Worm (Caenorhabditis elegans) whole organism, midembryonic: ENCODE data around the gene math-9.

ENCODE experiments used
- T22C8.4 ChIP-seq: fragments of 200-800 bp; sonication (Bioruptor generic); IDR thresholded peaks from 2 replicates; pipeline ENCODE4 v1.3.6; 2022; ENCODE audit warnings: missing genetic modification characterization, missing compliant biosample characterization
- cog-1 ChIP-seq: sonication (generic microtip); optimal IDR thresholded peaks from 2 replicates; lab custom pipeline; 2016; ENCODE audit warnings: missing genetic modification characterization, missing compliant biosample characterization
- flt-1 ChIP-seq: fragments of 200-800 bp; sonication (Bioruptor generic); IDR thresholded peaks from 2 replicates; pipeline ENCODE4 v1.3.6; 2022; ENCODE audit warnings: missing genetic modification characterization, missing compliant biosample characterization
- klf-2 ChIP-seq: fragments of 200-800 bp; sonication (Bioruptor generic); conservative IDR thresholded peaks from 2 replicates; pipeline ENCODE4 v1.3.6; 2022; ENCODE audit warnings: missing genetic modification reagents, missing genetic modification characterization, missing compliant biosample characterization
- ref-1 ChIP-seq: fragments of 200-800 bp; sonication (Bioruptor generic); conservative IDR thresholded peaks from 2 replicates; pipeline ENCODE4 v1.3.6; 2022; ENCODE audit warnings: missing genetic modification reagents, missing genetic modification characterization, missing compliant biosample characterization
- tab-1 ChIP-seq: fragments of 200-800 bp; sonication (Bioruptor generic); IDR thresholded peaks from 2 replicates; pipeline ENCODE4 v1.3.6; 2022; ENCODE audit warnings: missing genetic modification characterization, missing compliant biosample characterization
- ztf-23 ChIP-seq: fragments of 200-800 bp; sonication (Bioruptor generic); IDR thresholded peaks from 2 replicates; pipeline ENCODE4 v1.3.6; 2022; ENCODE audit warnings: missing genetic modification reagents, missing genetic modification characterization, missing compliant biosample characterization
- ztf-29 ChIP-seq: fragments of 200-800 bp; sonication (Bioruptor generic); IDR thresholded peaks from 2 replicates; pipeline ENCODE4 v1.3.6; 2022; ENCODE audit warnings: missing genetic modification reagents, missing genetic modification characterization, missing compliant biosample characterization

DNA sequence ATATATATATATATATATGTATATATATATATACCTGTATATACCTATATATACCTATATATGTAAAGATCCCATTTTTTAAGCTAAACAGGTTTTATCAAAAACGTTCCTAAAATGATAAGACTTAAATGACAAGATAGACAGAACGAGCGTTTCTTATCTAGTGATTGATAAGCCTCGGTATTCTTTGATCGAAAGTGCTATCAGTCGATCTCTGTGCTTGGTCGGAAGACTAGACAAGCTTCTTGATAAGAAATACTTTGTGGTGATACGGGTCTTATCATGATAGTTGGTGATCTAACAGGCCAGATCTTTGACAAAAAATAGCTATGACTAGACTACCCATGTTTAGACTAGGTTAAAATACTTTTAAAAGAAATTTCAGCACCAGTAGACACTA is 38.9 kb downstream of the math-9 start:
- no peak for TF ChIP-seq flt-1 (GFP tag; lab: Robert Waterston, UW)
- TF ChIP-seq ztf-23 (GFP tag; lab: Robert Waterston, UW), result no peak
- TF ChIP-seq klf-2 (GFP tag; lab: Robert Waterston, UW), result no peak
- no peak for TF ChIP-seq ref-1 (GFP tag; lab: Robert Waterston, UW)
- TF ChIP-seq cog-1 (tag; lab: Kevin White, UChicago), result no peak
- TF ChIP-seq T22C8.4 (GFP tag; lab: Robert Waterston, UW), result no peak
- no peak for TF ChIP-seq ztf-29 (GFP tag; lab: Robert Waterston, UW)
- TF ChIP-seq tab-1 (GFP tag; lab: Robert Waterston, UW), result no peak
